Worm (Caenorhabditis elegans): ENCODE results near the gene nfyc-1.

nfyc-1 gene

ce11 chrII:33904-34303 is 9.8 kb upstream of the nfyc-1 start, which contains the start of gene F23F1.2:
TSS of gene F23F1.2 (plus strand) at chrII:34204.
- no peak for TF ChIP-seq tbx-8 (GFP tag; optimal IDR thresholded peaks at IDR 0.05)
- TF ChIP-seq blmp-1 (tag; optimal IDR thresholded peaks at IDR 0.05): no peak
- no peak for TF ChIP-seq elt-3 (tag; optimal IDR thresholded peaks at IDR 0.05)
- no peak for TF ChIP-seq flh-1 (GFP tag; optimal IDR thresholded peaks at IDR 0.05)
- no peak for TF ChIP-seq unc-120 (tag; optimal IDR thresholded peaks at IDR 0.05; ENCODE audit: poor library complexity, severe bottlenecking)
- no peak for TF ChIP-seq unc-62 (GFP tag; optimal IDR thresholded peaks at IDR 0.05)
- no peak for TF ChIP-seq lsy-2 (tag; optimal IDR thresholded peaks at IDR 0.05)
- TF ChIP-seq cnd-1 (tag; optimal IDR thresholded peaks at IDR 0.05): no peak
- TF ChIP-seq ceh-83 (GFP tag; optimal IDR thresholded peaks at IDR 0.05): no peak
- no peak for TF ChIP-seq drap-1 (GFP tag; optimal IDR thresholded peaks at IDR 0.05)
- no peak for TF ChIP-seq sem-2 (GFP tag; optimal IDR thresholded peaks at IDR 0.05)
- TF ChIP-seq nhr-237 (tag; optimal IDR thresholded peaks at IDR 0.05): no peak
- TF ChIP-seq ztf-11 (tag; optimal IDR thresholded peaks at IDR 0.05): no peak
- TF ChIP-seq lin-32 (GFP tag; optimal IDR thresholded peaks at IDR 0.05): no peak
- no peak for TF ChIP-seq nhr-2 (tag; optimal IDR thresholded peaks at IDR 0.05)

- TF ChIP-seq unc-39 (tag; optimal IDR thresholded peaks at IDR 0.05): no peak
- no peak for TF ChIP-seq mab-5 (tag; optimal IDR thresholded peaks at IDR 0.05)
- no peak for TF ChIP-seq elt-1 (tag; optimal IDR thresholded peaks at IDR 0.05; ENCODE audit: borderline replicate concordance, insufficient read depth)
- TF ChIP-seq ztf-11 (tag; optimal IDR thresholded peaks at IDR 0.05): no peak
- no peak for TF ChIP-seq bed-3 (GFP tag; optimal IDR thresholded peaks at IDR 0.05)
- no peak for TF ChIP-seq pha-4 (tag; optimal IDR thresholded peaks at IDR 0.05)
- TF ChIP-seq lin-13 (tag; optimal IDR thresholded peaks at IDR 0.05): no peak
- no peak for TF ChIP-seq nhr-237 (tag; optimal IDR thresholded peaks at IDR 0.05)
- TF ChIP-seq mep-1 (tag; optimal IDR thresholded peaks at IDR 0.05): no peak
- TF ChIP-seq nhr-12 (tag; optimal IDR thresholded peaks at IDR 0.05): no peak
- TF ChIP-seq lsy-2 (tag; optimal IDR thresholded peaks at IDR 0.05): no peak
- TF ChIP-seq ham-2 (GFP tag; optimal IDR thresholded peaks at IDR 0.05): no peak
These were observed 6.5 kb upstream of the nfyc-1 start, which contains the start of gene F23F1.6 for ce11 chrII:37213-37612. TSS of gene F23F1.6 (minus strand) at chrII:37313.

ce11 chrII:39437-39836 is 4.3 kb upstream of the nfyc-1 start, which contains the start of gene spp-24:
TSS of gene spp-24 (minus strand) at chrII:39537.
- no peak for TF ChIP-seq lin-32 (GFP tag; optimal IDR thresholded peaks at IDR 0.05)
- TF ChIP-seq nhr-76 (tag; optimal IDR thresholded peaks at IDR 0.05): no peak
- no peak for TF ChIP-seq ces-1 (GFP tag; optimal IDR thresholded peaks at IDR 0.05)
- no peak for TF ChIP-seq sptf-1 (tag; optimal IDR thresholded peaks at IDR 0.05)
- no peak for TF ChIP-seq bed-3 (GFP tag; optimal IDR thresholded peaks at IDR 0.05)
- TF ChIP-seq cnd-1 (tag; optimal IDR thresholded peaks at IDR 0.05): no peak
- no peak for TF ChIP-seq drap-1 (GFP tag; optimal IDR thresholded peaks at IDR 0.05)
- no peak for TF ChIP-seq unc-120 (tag; optimal IDR thresholded peaks at IDR 0.05; ENCODE audit: poor library complexity, severe bottlenecking)
- TF ChIP-seq mab-5 (tag; optimal IDR thresholded peaks at IDR 0.05): no peak
- no peak for TF ChIP-seq unc-39 (tag; optimal IDR thresholded peaks at IDR 0.05)
- no peak for TF ChIP-seq nhr-2 (tag; optimal IDR thresholded peaks at IDR 0.05)
- TF ChIP-seq M03D4.4 (tag; optimal IDR thresholded peaks at IDR 0.05): no peak
- TF ChIP-seq snpc-4 (tag; optimal IDR thresholded peaks at IDR 0.05): no peak
- TF ChIP-seq nhr-12 (tag; optimal IDR thresholded peaks at IDR 0.05): no peak
- TF ChIP-seq mls-2 (tag; optimal IDR thresholded peaks at IDR 0.05): no peak
- TF ChIP-seq ceh-43 (GFP tag; optimal IDR thresholded peaks at IDR 0.05): no peak
- TF ChIP-seq ceh-39 (tag; optimal IDR thresholded peaks at IDR 0.05): no peak

- TF ChIP-seq ceh-83 (GFP tag; optimal IDR thresholded peaks at IDR 0.05): no peak
- no peak for TF ChIP-seq ceh-43 (GFP tag; optimal IDR thresholded peaks at IDR 0.05)
- TF ChIP-seq nhr-12 (tag; optimal IDR thresholded peaks at IDR 0.05): no peak
- no peak for TF ChIP-seq nhr-28 (tag; optimal IDR thresholded peaks at IDR 0.05)
- TF ChIP-seq elt-1 (tag; optimal IDR thresholded peaks at IDR 0.05; ENCODE audit: borderline replicate concordance, insufficient read depth): no peak
- TF ChIP-seq bed-3 (GFP tag; optimal IDR thresholded peaks at IDR 0.05): no peak
- no peak for TF ChIP-seq sem-2 (GFP tag; optimal IDR thresholded peaks at IDR 0.05)
- no peak for TF ChIP-seq unc-62 (GFP tag; optimal IDR thresholded peaks at IDR 0.05)
- TF ChIP-seq nhr-2 (tag; optimal IDR thresholded peaks at IDR 0.05): no peak
- TF ChIP-seq tbx-8 (GFP tag; optimal IDR thresholded peaks at IDR 0.05): no peak
- TF ChIP-seq lin-32 (GFP tag; optimal IDR thresholded peaks at IDR 0.05): no peak
- TF ChIP-seq cnd-1 (tag; optimal IDR thresholded peaks at IDR 0.05): no peak
- no peak for TF ChIP-seq lin-13 (tag; optimal IDR thresholded peaks at IDR 0.05)
- TF ChIP-seq unc-39 (tag; optimal IDR thresholded peaks at IDR 0.05): no peak
These were observed 1.8 kb upstream of the nfyc-1 start, which contains the start of gene F23F1.10 for ce11 chrII:41914-42313. TSS of gene F23F1.10 (minus strand) at chrII:41982.
